Fruit fly (Drosophila melanogaster) whole organism, embryonic: ENCODE results near the gene CG8300.

Experiments used
- B-H2 ChIP-seq: fragments of 200-800 bp; sonication (Bioruptor generic); optimal IDR thresholded peaks from 2 replicates; lab custom pipeline; 2018; ENCODE audit warnings: missing biosample characterization, mild to moderate bottlenecking, missing genetic modification characterization
- Blimp-1 ChIP-seq: fragments of 200-800 bp; sonication (Bioruptor generic); optimal IDR thresholded peaks from 3 replicates; lab custom pipeline; 2018; ENCODE audit warnings: missing biosample characterization, missing genetic modification characterization, mild to moderate bottlenecking, moderate library complexity, missing genetic modification reagents
- Bteb2 ChIP-seq: fragments of 200-800 bp; sonication (Bioruptor generic); optimal IDR thresholded peaks from 2 replicates; lab custom pipeline; 2016; ENCODE audit warnings: missing biosample characterization, missing genetic modification characterization
- CG10959 ChIP-seq: fragments of 200-800 bp; sonication (Bioruptor generic); IDR thresholded peaks from 2 replicates; pipeline ENCODE4 v1.3.6; 2022; ENCODE audit warnings: missing biosample characterization, missing genetic modification characterization
- CG11093 ChIP-seq: fragments of 200-800 bp; sonication (Bioruptor generic); IDR thresholded peaks from 3 replicates; pipeline ENCODE4 v1.3.6; 2022; ENCODE audit warnings: missing biosample characterization, missing genetic modification characterization
- CG11247 ChIP-seq: fragments of 200-800 bp; sonication (Bioruptor generic); IDR thresholded peaks from 2 replicates; pipeline ENCODE4 v1.3.6; 2022; ENCODE audit warnings: missing biosample characterization, missing genetic modification characterization
- CG12659 ChIP-seq: fragments of 200-800 bp; sonication (Bioruptor generic); optimal IDR thresholded peaks from 3 replicates; lab custom pipeline; 2017; ENCODE audit warnings: mild to moderate bottlenecking, missing biosample characterization, missing genetic modification reagents, missing genetic modification characterization
- CG13296 ChIP-seq: fragments of 200-800 bp; sonication (Bioruptor generic); optimal IDR thresholded peaks from 3 replicates; lab custom pipeline; 2018; ENCODE audit warnings: missing biosample characterization, mild to moderate bottlenecking, missing genetic modification characterization
- CG13624 ChIP-seq: fragments of 200-800 bp; sonication (Bioruptor generic); optimal IDR thresholded peaks from 2 replicates; lab custom pipeline; 2016; ENCODE audit warnings: missing biosample characterization, missing genetic modification characterization
- CG14050 ChIP-seq: fragments of 200-800 bp; sonication (Bioruptor generic); IDR thresholded peaks from 3 replicates; pipeline ENCODE4 v1.3.6; 2022; ENCODE audit warnings: missing biosample characterization, missing genetic modification characterization
- CG1647 ChIP-seq: fragments of 200-800 bp; sonication (Bioruptor generic); optimal IDR thresholded peaks from 3 replicates; lab custom pipeline; 2016; ENCODE audit warnings: missing biosample characterization, missing genetic modification characterization
- CG2120 ChIP-seq: fragments of 200-800 bp; sonication (Bioruptor generic); optimal IDR thresholded peaks from 3 replicates; lab custom pipeline; 2016; ENCODE audit warnings: missing biosample characterization, missing genetic modification characterization
- CG3281 ChIP-seq: fragments of 200-800 bp; sonication (Bioruptor generic); optimal IDR thresholded peaks from 3 replicates; lab custom pipeline; 2017; ENCODE audit warnings: missing biosample characterization, mild to moderate bottlenecking, missing genetic modification characterization
- CG34376 ChIP-seq: fragments of 200-800 bp; sonication (Bioruptor generic); optimal IDR thresholded peaks from 2 replicates; lab custom pipeline; 2018; ENCODE audit warnings: missing biosample characterization, mild to moderate bottlenecking, missing genetic modification characterization
- CG4360 ChIP-seq: fragments of 200-800 bp; sonication (Bioruptor generic); IDR thresholded peaks from 2 replicates; pipeline ENCODE4 v1.3.6; 2022; ENCODE audit warnings: missing biosample characterization, missing genetic modification characterization
- CG4820 ChIP-seq: fragments of 200-800 bp; sonication (Bioruptor generic); optimal IDR thresholded peaks from 3 replicates; lab custom pipeline; 2016; ENCODE audit warnings: missing biosample characterization, missing genetic modification characterization
- CG7839 ChIP-seq: fragments of 200-800 bp; sonication (Bioruptor generic); optimal IDR thresholded peaks from 3 replicates; lab custom pipeline; 2018; ENCODE audit warnings: missing biosample characterization, mild to moderate bottlenecking, missing genetic modification characterization, moderate library complexity
- CG7987 ChIP-seq: fragments of 200-800 bp; sonication (Bioruptor generic); optimal IDR thresholded peaks from 2 replicates; lab custom pipeline; 2018; ENCODE audit warnings: missing biosample characterization, mild to moderate bottlenecking, missing genetic modification characterization, moderate library complexity
- CG8924 ChIP-seq: fragments of 200-800 bp; optimal IDR thresholded peaks from 3 replicates; lab custom pipeline; 2019; ENCODE audit warnings: missing biosample characterization, mild to moderate bottlenecking, missing genetic modification characterization, moderate library complexity
- CG9817 ChIP-seq: fragments of 200-800 bp; sonication (Bioruptor generic); optimal IDR thresholded peaks from 2 replicates; lab custom pipeline; 2018; ENCODE audit warnings: missing biosample characterization, mild to moderate bottlenecking, missing genetic modification characterization, moderate library complexity
- CrebB ChIP-seq: fragments of 200-800 bp; sonication (Bioruptor generic); optimal IDR thresholded peaks from 3 replicates; lab custom pipeline; 2018; ENCODE audit warnings: missing biosample characterization, mild to moderate bottlenecking, missing genetic modification characterization
- Deaf1 ChIP-seq: fragments of 200-800 bp; optimal IDR thresholded peaks from 3 replicates; lab custom pipeline; 2019; ENCODE audit warnings: missing biosample characterization, mild to moderate bottlenecking, missing genetic modification characterization, moderate library complexity
- Dip3 ChIP-seq: fragments of 200-800 bp; sonication (Bioruptor generic); optimal IDR thresholded peaks from 3 replicates; lab custom pipeline; 2016; ENCODE audit warnings: missing biosample characterization, missing genetic modification characterization
- Dll ChIP-seq: fragments of 200-800 bp; sonication (Bioruptor generic); IDR thresholded peaks from 4 replicates; pipeline ENCODE4 v1.3.6; 2022; ENCODE audit warnings: missing biosample characterization, missing genetic modification characterization; ENCODE audit not compliant: partially characterized antibody
- Elba2 ChIP-seq: fragments of 200-800 bp; sonication (Bioruptor generic); optimal IDR thresholded peaks from 3 replicates; lab custom pipeline; 2016; ENCODE audit warnings: missing biosample characterization, missing genetic modification characterization
- Fer1 ChIP-seq: fragments of 200-800 bp; sonication (Bioruptor generic); optimal IDR thresholded peaks from 2 replicates; lab custom pipeline; 2017; ENCODE audit warnings: missing biosample characterization, mild to moderate bottlenecking, missing genetic modification characterization
- Gsc ChIP-seq: fragments of 200-800 bp; sonication (Bioruptor generic); IDR thresholded peaks from 2 replicates; pipeline ENCODE4 v1.3.6; 2022; ENCODE audit warnings: missing biosample characterization, missing genetic modification characterization
- HLH3B ChIP-seq: fragments of 200-800 bp; sonication (Bioruptor generic); IDR thresholded peaks from 2 replicates; pipeline ENCODE4 v1.3.6; 2022; ENCODE audit warnings: missing biosample characterization, missing genetic modification characterization
- Hr3 ChIP-seq: fragments of 200-800 bp; sonication (Bioruptor generic); optimal IDR thresholded peaks from 3 replicates; lab custom pipeline; 2016; ENCODE audit warnings: missing biosample characterization, missing genetic modification characterization
- Myb ChIP-seq: fragments of 200-800 bp; sonication (Bioruptor generic); optimal IDR thresholded peaks from 2 replicates; lab custom pipeline; 2016; ENCODE audit warnings: missing biosample characterization, missing genetic modification characterization
- NFAT ChIP-seq: fragments of 200-800 bp; sonication (Bioruptor generic); IDR thresholded peaks from 2 replicates; pipeline ENCODE4 v1.3.6; 2022; ENCODE audit warnings: missing biosample characterization, missing genetic modification characterization
- Ravus ChIP-seq: fragments of 200-800 bp; sonication (Bioruptor generic); IDR thresholded peaks from 2 replicates; pipeline ENCODE4 v1.3.6; 2022; ENCODE audit warnings: missing biosample characterization, missing genetic modification characterization
- Six4 ChIP-seq: fragments of 200-800 bp; sonication (Bioruptor generic); optimal IDR thresholded peaks from 2 replicates; lab custom pipeline; 2016; ENCODE audit warnings: missing biosample characterization, missing genetic modification characterization
- Trl ChIP-seq, 3 experiments: fragments of >200 bp in 2 of 3; fragments of 200-800 bp in 1 of 3; sonication (Bioruptor generic) in 1 of 3; optimal IDR thresholded peaks; 2 replicates in 1 of 3; 3 replicates in 2 of 3; lab custom pipeline; 2016 to 2017; ENCODE audit warnings: missing biosample characterization in 1 of 3, missing genetic modification characterization in 1 of 3
- ato ChIP-seq: fragments of 200-800 bp; sonication (Bioruptor generic); IDR thresholded peaks from 2 replicates; pipeline ENCODE4 v1.3.6; 2022; ENCODE audit warnings: missing biosample characterization, missing genetic modification characterization; ENCODE audit not compliant: partially characterized antibody
- cato ChIP-seq: fragments of 200-800 bp; sonication (Bioruptor generic); optimal IDR thresholded peaks from 2 replicates; lab custom pipeline; 2016; ENCODE audit warnings: missing biosample characterization, missing genetic modification characterization, borderline replicate concordance
- exex ChIP-seq: fragments of 200-800 bp; sonication (Bioruptor generic); optimal IDR thresholded peaks from 4 replicates; lab custom pipeline; 2018; ENCODE audit warnings: missing biosample characterization, mild to moderate bottlenecking, missing genetic modification characterization, moderate library complexity
- insv ChIP-seq, 2 experiments: fragments of 200-800 bp; sonication (Bioruptor generic); optimal IDR thresholded peaks; 3 replicates each; lab custom pipeline; 2016 to 2018; ENCODE audit warnings: missing biosample characterization in 2 of 2, missing genetic modification characterization in 2 of 2
- jigr1 ChIP-seq: fragments of 200-800 bp; sonication (Bioruptor generic); IDR thresholded peaks from 3 replicates; pipeline ENCODE4 v1.3.6; 2022; ENCODE audit warnings: missing biosample characterization, missing genetic modification characterization
- lab ChIP-seq: fragments of 200-800 bp; sonication (Bioruptor generic); optimal IDR thresholded peaks from 3 replicates; lab custom pipeline; 2017; ENCODE audit warnings: missing biosample characterization, missing genetic modification characterization, mild to moderate bottlenecking, moderate library complexity, missing genetic modification reagents
- mirr ChIP-seq: fragments of 200-800 bp; sonication (Bioruptor generic); optimal IDR thresholded peaks from 3 replicates; lab custom pipeline; 2018; ENCODE audit warnings: missing biosample characterization, mild to moderate bottlenecking, missing genetic modification characterization
- prd ChIP-seq, 3 experiments: fragments of >200 bp in 2 of 3; fragments of 200-800 bp in 1 of 3; sonication (Bioruptor generic) in 1 of 3; optimal IDR thresholded peaks in 2 of 3; IDR thresholded peaks in 1 of 3; 2 replicates in 2 of 3; 3 replicates in 1 of 3; pipeline versions ENCODE4 v1.3.6 to Lab custom; 2017 to 2022; ENCODE audit warnings: missing biosample characterization in 1 of 3, missing genetic modification characterization in 1 of 3
- pros ChIP-seq: fragments of 200-800 bp; sonication (Bioruptor generic); optimal IDR thresholded peaks from 3 replicates; lab custom pipeline; 2019; ENCODE audit warnings: missing biosample characterization, mild to moderate bottlenecking, missing genetic modification characterization, moderate library complexity
- sens-2 ChIP-seq: fragments of 200-800 bp; sonication (Bioruptor generic); IDR thresholded peaks from 2 replicates; pipeline ENCODE4 v1.3.6; 2022; ENCODE audit warnings: missing biosample characterization, missing genetic modification characterization
- sna ChIP-seq: fragments of 200-800 bp; sonication (Bioruptor generic); IDR thresholded peaks from 2 replicates; pipeline ENCODE4 v1.3.6; 2022; ENCODE audit warnings: missing biosample characterization, missing genetic modification characterization; ENCODE audit not compliant: partially characterized antibody
- tgo ChIP-seq: fragments of 200-800 bp; sonication (Bioruptor generic); IDR thresholded peaks from 3 replicates; pipeline ENCODE4 v1.3.6; 2022; ENCODE audit warnings: missing biosample characterization, missing genetic modification characterization
- twi ChIP-seq: fragments of 200-800 bp; optimal IDR thresholded peaks from 2 replicates; lab custom pipeline; 2019; ENCODE audit warnings: missing biosample characterization, mild to moderate bottlenecking, missing genetic modification characterization, moderate library complexity
- vvl ChIP-seq: fragments of 200-800 bp; sonication (Bioruptor generic); IDR thresholded peaks from 2 replicates; pipeline ENCODE4 v1.3.6; 2022; ENCODE audit warnings: missing biosample characterization, missing genetic modification characterization
- zf30C ChIP-seq: fragments of 200-800 bp; sonication (Bioruptor generic); optimal IDR thresholded peaks from 3 replicates; lab custom pipeline; 2018; ENCODE audit warnings: missing biosample characterization, mild to moderate bottlenecking, missing genetic modification characterization

The CG8300 gene

dm6 chrX:7117729-7118128 is 13.0 kb downstream of the CG8300 start (continued):
- TF ChIP-seq CG4820: peak; percentile 53
- TF ChIP-seq HLH3B (GFP tag; lab: Robert Waterston, UW): peak; percentile 44; the same call in 1 of the 2 replicates
- peak; percentile 7 for TF ChIP-seq CG7987 (GFP tag; lab: Kevin White, UChicago)
- no peak for TF ChIP-seq prd (optimal IDR thresholded peaks at IDR 0.05; lab: Kevin White, UChicago)
- peak; percentile 88 for TF ChIP-seq prd (GFP tag; IDR thresholded peaks at IDR 0.05; lab: Robert Waterston, UW)
- TF ChIP-seq twi (tag; lab: Kevin White, UChicago): peak; percentile 66
- TF ChIP-seq exex (tag; lab: Kevin White, UChicago): no peak
- TF ChIP-seq CG2120 (GFP tag; lab: Kevin White, UChicago): peak; percentile 61
- TF ChIP-seq CG12659 (GFP tag; lab: Kevin White, UChicago): peak; percentile 42
- TF ChIP-seq Myb (GFP tag; lab: Kevin White, UChicago): no peak
- peak; percentile 82 for TF ChIP-seq lab (GFP tag; lab: Kevin White, UChicago)
- TF ChIP-seq CG8924 (tag; lab: Kevin White, UChicago): peak; percentile 77
- peak; percentile 15 for TF ChIP-seq CG1647 (GFP tag; lab: Kevin White, UChicago)
- peak; percentile 72 for TF ChIP-seq CG10959 (GFP tag; lab: Robert Waterston, UW)
- no peak for TF ChIP-seq jigr1 (GFP tag; lab: Robert Waterston, UW)
- peak; percentile 43; the same call in 1 of the 3 replicates for TF ChIP-seq tgo (GFP tag; lab: Robert Waterston, UW)
- TF ChIP-seq insv (GFP tag; optimal IDR thresholded peaks at IDR 0.05; lab: Kevin White, UChicago): no peak
- TF ChIP-seq Fer1: peak; percentile 81
- TF ChIP-seq Blimp-1 (GFP tag; lab: Kevin White, UChicago): peak; percentile 59
- TF ChIP-seq B-H2 (GFP tag; lab: Kevin White, UChicago): peak; percentile 45
- peak; percentile 11 for TF ChIP-seq mirr (GFP tag; lab: Kevin White, UChicago)
- TF ChIP-seq CG9817 (tag; lab: Kevin White, UChicago): peak; percentile 57
- peak; percentile 81 for TF ChIP-seq vvl (GFP tag; lab: Robert Waterston, UW)
- 0 out of 2 replicates have a peak, but pooled peaks have one; percentile 11 for TF ChIP-seq CG4360 (GFP tag; lab: Robert Waterston, UW)
- TF ChIP-seq Dll (GFP tag; lab: Robert Waterston, UW): no peak
- TF ChIP-seq Bteb2 (GFP tag; lab: Kevin White, UChicago): peak; percentile 20
- TF ChIP-seq CG11247 (GFP tag; lab: Robert Waterston, UW): no peak
- TF ChIP-seq NFAT (GFP tag; lab: Robert Waterston, UW): 0 out of 2 replicates have a peak, but pooled peaks have one; percentile 12
- TF ChIP-seq CG13296: peak; percentile 67
- no peak for TF ChIP-seq CG14050
- peak; percentile 79 for TF ChIP-seq CG7839 (tag; lab: Kevin White, UChicago)
- no peak for TF ChIP-seq pros (GFP tag; lab: Kevin White, UChicago)
- peak; percentile 24 for TF ChIP-seq Hr3 (GFP tag; lab: Kevin White, UChicago)
- peak; percentile 37; the same call in 1 of the 3 replicates for TF ChIP-seq CG11093
- TF ChIP-seq CG3281 (GFP tag; lab: Kevin White, UChicago): peak; percentile 64
- peak; percentile 47 for TF ChIP-seq CG34376 (GFP tag; lab: Kevin White, UChicago)
- peak; percentile 25 for TF ChIP-seq Six4 (GFP tag; lab: Kevin White, UChicago)
- peak; percentile 77 for TF ChIP-seq zf30C (GFP tag; lab: Kevin White, UChicago)
- TF ChIP-seq Trl (optimal IDR thresholded peaks at IDR 0.05; lab: Kevin White, UChicago): no peak
- TF ChIP-seq Trl (GFP tag; optimal IDR thresholded peaks at IDR 0.05; lab: Kevin White, UChicago): peak; percentile 3
- TF ChIP-seq Gsc (GFP tag; lab: Robert Waterston, UW): peak; percentile 34; the same call in 1 of the 2 replicates
- 0 out of 2 replicates have a peak, but pooled peaks have one; percentile 22 for TF ChIP-seq sens-2 (GFP tag; lab: Robert Waterston, UW)
- no peak for TF ChIP-seq ato
- peak; percentile 29 for TF ChIP-seq CG13624 (GFP tag; lab: Kevin White, UChicago)
- TF ChIP-seq Deaf1 (tag; lab: Kevin White, UChicago): peak; percentile 19
- no peak for TF ChIP-seq sna (GFP tag; lab: Robert Waterston, UW)
- TF ChIP-seq Dip3 (GFP tag; lab: Kevin White, UChicago): no peak
- TF ChIP-seq cato: no peak
- TF ChIP-seq CrebB: peak; percentile 3
- TF ChIP-seq Elba2 (GFP tag; lab: Kevin White, UChicago): no peak
- TF ChIP-seq Ravus (GFP tag; lab: Robert Waterston, UW): no peak
